Worm (Caenorhabditis elegans) whole organism, early embryonic: Measurements from ENCODE around the gene M57.1.

Experiments used
- B0310.2 ChIP-seq: sonication (generic microtip); optimal IDR thresholded peaks from 2 replicates; lab custom pipeline; 2016; ENCODE audit warnings: mild to moderate bottlenecking, missing genetic modification characterization, missing compliant biosample characterization
- F13C5.2 ChIP-seq: sonication (generic microtip); optimal IDR thresholded peaks from 2 replicates; lab custom pipeline; 2017; ENCODE audit warnings: mild to moderate bottlenecking, missing genetic modification characterization, inconsistent platforms, missing compliant biosample characterization
- aly-1 ChIP-seq: sonication (generic microtip); optimal IDR thresholded peaks from 2 replicates; lab custom pipeline; 2016; ENCODE audit warnings: missing genetic modification characterization, missing compliant biosample characterization
- ama-1 ChIP-seq: fragments of 150-350 bp; optimal IDR thresholded peaks from 2 replicates; lab custom pipeline; 2014
- ceh-13 ChIP-seq: fragments of 200-800 bp; sonication (Bioruptor generic); optimal IDR thresholded peaks from 2 replicates; lab custom pipeline; 2018; ENCODE audit warnings: mild to moderate bottlenecking, missing genetic modification characterization, missing compliant biosample characterization
- ceh-36 ChIP-seq: sonication (generic microtip); optimal IDR thresholded peaks from 2 replicates; lab custom pipeline; 2016; ENCODE audit warnings: missing genetic modification characterization, inconsistent platforms, missing compliant biosample characterization
- ets-7 ChIP-seq: sonication (generic microtip); optimal IDR thresholded peaks from 2 replicates; lab custom pipeline; 2016; ENCODE audit warnings: missing genotype, missing genetic modification characterization, missing compliant biosample characterization
- flt-1 ChIP-seq: fragments of 200-800 bp; sonication (Bioruptor generic); IDR thresholded peaks from 2 replicates; pipeline ENCODE4 v1.3.6; 2022; ENCODE audit warnings: missing genetic modification characterization, missing compliant biosample characterization
- hmbx-1 ChIP-seq: sonication (generic microtip); optimal IDR thresholded peaks from 2 replicates; lab custom pipeline; 2016; ENCODE audit warnings: mild to moderate bottlenecking, missing genetic modification characterization, missing compliant biosample characterization
- hmg-4 ChIP-seq: fragments of 200-800 bp; sonication (Bioruptor generic); optimal IDR thresholded peaks from 2 replicates; lab custom pipeline; 2018; ENCODE audit warnings: mild to moderate bottlenecking, missing genetic modification characterization, missing compliant biosample characterization
- hnd-1 ChIP-seq: sonication (generic microtip); optimal IDR thresholded peaks from 2 replicates; lab custom pipeline; 2016; ENCODE audit warnings: missing genetic modification characterization, missing compliant biosample characterization
- pes-1 ChIP-seq: fragments of 200-800 bp; sonication (Bioruptor generic); IDR thresholded peaks from 2 replicates; pipeline ENCODE4 v1.3.6; 2022; ENCODE audit warnings: missing genetic modification reagents, missing genetic modification characterization, missing compliant biosample characterization
- scrt-1 ChIP-seq: fragments of 200-800 bp; sonication (Bioruptor generic); IDR thresholded peaks from 2 replicates; pipeline ENCODE4 v1.3.6; 2022; ENCODE audit warnings: missing genetic modification characterization, missing compliant biosample characterization
- sea-1 ChIP-seq: fragments of 200-800 bp; sonication (Bioruptor generic); conservative IDR thresholded peaks from 2 replicates; pipeline ENCODE4 v1.3.6; 2022; ENCODE audit warnings: missing genetic modification characterization, missing compliant biosample characterization
- tbx-11 ChIP-seq: fragments of 200-800 bp; sonication (Bioruptor generic); IDR thresholded peaks from 2 replicates; pipeline ENCODE4 v1.3.6; 2022; ENCODE audit warnings: missing genetic modification characterization, missing compliant biosample characterization
- tbx-37 ChIP-seq: fragments of 200-800 bp; sonication (Bioruptor generic); conservative IDR thresholded peaks from 2 replicates; pipeline ENCODE4 v1.3.6; 2022; ENCODE audit warnings: missing genetic modification reagents, missing genetic modification characterization, missing compliant biosample characterization
- tra-4 ChIP-seq: sonication (generic microtip); optimal IDR thresholded peaks from 2 replicates; lab custom pipeline; 2017; ENCODE audit warnings: missing genetic modification characterization, missing compliant biosample characterization

Gene M57.1

DNA sequence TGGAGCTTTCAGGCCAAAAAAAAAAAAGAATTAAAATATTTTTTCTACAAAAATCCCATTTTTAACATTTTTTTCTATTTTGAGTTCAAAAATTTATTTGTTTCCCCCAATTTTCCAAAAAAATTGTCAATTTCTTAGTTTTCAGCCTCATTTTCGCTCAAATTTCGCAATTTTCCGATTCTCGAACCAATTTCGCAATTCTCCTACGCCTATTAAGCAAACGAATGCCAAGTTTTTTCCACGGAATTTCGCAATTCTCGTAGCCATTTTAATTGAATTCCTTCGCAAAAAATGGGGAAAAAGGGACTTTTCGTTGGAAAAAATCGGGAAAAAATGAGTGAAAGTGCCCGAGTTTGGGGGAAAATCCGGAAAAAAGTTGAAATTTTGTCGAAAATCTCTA is 11.9 kb upstream of the M57.1 start:
- TF ChIP-seq ceh-13 (no peak), scrt-1 (GFP tag; lab: Robert Waterston, UW) (no peak), sea-1 (no peak), aly-1 (tag; lab: Kevin White, UChicago) (no peak), F13C5.2 (no peak), hnd-1 (tag; lab: Kevin White, UChicago) (no peak), hmbx-1 (tag; lab: Kevin White, UChicago) (no peak), ceh-36 (tag; lab: Kevin White, UChicago) (no peak), ets-7 (tag; lab: Kevin White, UChicago) (no peak), flt-1 (GFP tag; lab: Robert Waterston, UW) (no peak), tbx-37 (GFP tag; lab: Robert Waterston, UW) (no peak), tbx-11 (GFP tag; lab: Robert Waterston, UW) (no peak), B0310.2 (tag; lab: Kevin White, UChicago) (no peak), hmg-4 (no peak)

DNA sequence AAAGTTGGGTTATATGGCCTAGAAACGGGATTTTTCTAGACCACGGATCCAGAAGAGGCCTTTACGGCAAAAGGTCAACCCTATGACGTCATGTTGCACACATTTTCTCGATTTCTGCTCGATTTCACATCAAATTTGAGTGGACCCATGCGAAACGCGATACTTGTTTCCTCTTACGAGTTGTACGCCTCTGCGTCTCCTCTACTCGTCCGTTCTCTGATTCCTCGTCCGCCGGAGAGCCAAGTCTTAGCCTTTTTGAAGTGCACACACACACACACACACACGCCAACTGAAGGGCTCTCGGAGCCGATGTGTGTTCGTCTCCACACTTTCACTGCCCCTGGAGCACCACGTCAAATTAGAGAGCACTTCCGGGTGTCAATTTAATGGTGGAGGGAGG is 11.3 kb upstream of the M57.1 start:
- TF ChIP-seq flt-1 (GFP tag; lab: Robert Waterston, UW) (0 out of 2 replicates have a peak, but pooled peaks have one; percentile 9), ceh-36 (tag; lab: Kevin White, UChicago) (no peak)

DNA sequence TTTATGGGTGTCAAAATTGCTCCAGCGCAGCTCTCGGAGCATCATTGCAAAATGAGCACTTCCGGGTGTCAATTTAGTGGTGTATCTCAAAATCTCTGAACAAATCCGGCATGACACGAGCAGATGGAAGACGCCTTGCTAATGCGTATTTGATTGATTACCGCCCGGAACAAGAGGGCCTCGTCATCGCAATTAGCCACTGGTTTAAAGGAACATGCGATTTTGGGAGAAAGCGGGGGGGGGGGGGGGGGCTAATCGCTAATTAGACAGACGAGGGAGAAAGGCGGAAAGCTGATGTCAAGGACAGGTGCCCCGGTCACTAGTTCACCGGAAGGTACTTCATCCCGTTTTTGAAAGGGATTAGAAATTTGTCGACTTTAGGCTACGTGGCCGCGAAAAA is 10.6 kb upstream of the M57.1 start:
- TF ChIP-seq ceh-36 (tag; lab: Kevin White, UChicago) (peak; percentile 39), tbx-11 (GFP tag; lab: Robert Waterston, UW) (no peak), flt-1 (GFP tag; lab: Robert Waterston, UW) (0 out of 2 replicates have a peak, but pooled peaks have one; percentile 18), tbx-37 (GFP tag; lab: Robert Waterston, UW) (no peak)

DNA sequence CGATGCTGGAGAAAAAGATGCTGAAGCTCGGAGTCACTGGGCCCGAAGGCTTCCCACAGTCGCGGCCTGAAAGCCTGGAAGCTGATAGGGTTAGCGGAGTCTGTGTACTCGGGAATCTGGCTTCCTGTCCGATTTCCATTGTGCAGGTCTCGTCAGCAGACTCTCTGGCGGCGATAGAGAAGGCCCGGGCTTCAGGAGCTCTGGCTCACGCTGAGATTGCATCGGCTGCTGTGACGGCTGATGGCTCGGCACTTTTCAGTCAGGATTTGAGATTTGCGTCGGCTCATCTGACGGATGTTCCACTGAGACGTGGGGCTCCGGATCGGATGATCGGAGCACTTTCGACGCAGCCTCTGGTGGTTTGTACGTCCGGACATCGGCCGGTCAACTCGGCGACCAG is 8.8 kb upstream of the M57.1 start:
- TF ChIP-seq scrt-1 (GFP tag; lab: Robert Waterston, UW), result 0 out of 2 replicates have a peak, but pooled peaks have one; percentile 29
- TF ChIP-seq B0310.2 (tag; lab: Kevin White, UChicago), result no peak

DNA sequence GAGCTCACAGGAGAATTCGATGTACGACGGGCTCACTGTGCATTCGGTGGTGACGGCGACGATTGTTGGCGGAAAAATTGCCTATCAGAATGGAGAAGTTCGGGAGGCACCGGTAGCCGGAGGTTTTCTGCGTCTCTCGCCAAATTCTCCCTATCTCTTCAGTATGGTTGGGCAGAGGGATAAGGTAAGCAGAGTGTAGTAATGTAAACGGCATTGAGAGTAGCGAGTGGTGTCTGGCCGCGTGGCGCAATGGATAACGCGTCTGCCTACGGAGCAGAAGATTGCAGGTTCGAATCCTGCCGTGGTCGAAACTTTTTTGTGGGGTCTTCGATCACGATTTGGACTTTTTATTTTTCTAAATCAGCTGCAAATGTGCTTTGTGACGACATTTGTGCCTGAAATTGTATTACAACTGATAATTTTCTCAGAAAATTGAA is 7.7 kb upstream of the M57.1 start:
- peak; percentile 10 for TF ChIP-seq ama-1 (lab: Kevin White, UChicago)
- peak; percentile 86 for TF ChIP-seq F13C5.2
- TF ChIP-seq ets-7 (tag; lab: Kevin White, UChicago), result peak; percentile 67
- TF ChIP-seq tbx-11 (GFP tag; lab: Robert Waterston, UW), result peak; percentile 85
- TF ChIP-seq ceh-13, result peak; percentile 73
- TF ChIP-seq B0310.2 (tag; lab: Kevin White, UChicago), result peak; percentile 85
- TF ChIP-seq hmg-4, result peak; percentile 89
- TF ChIP-seq hnd-1 (tag; lab: Kevin White, UChicago), result peak; percentile 75
- peak; percentile 91 for TF ChIP-seq scrt-1 (GFP tag; lab: Robert Waterston, UW)
- TF ChIP-seq tra-4 (tag; lab: Kevin White, UChicago), result peak; percentile 51
- TF ChIP-seq sea-1, result peak; percentile 91
- TF ChIP-seq aly-1 (tag; lab: Kevin White, UChicago), result peak; percentile 92
- TF ChIP-seq tbx-37 (GFP tag; lab: Robert Waterston, UW), result peak; percentile 82
- peak; percentile 94 for TF ChIP-seq pes-1 (GFP tag; lab: Robert Waterston, UW)
- peak; percentile 45 for TF ChIP-seq hmbx-1 (tag; lab: Kevin White, UChicago)
- TF ChIP-seq ceh-36 (tag; lab: Kevin White, UChicago), result peak; percentile 86
- TF ChIP-seq flt-1 (GFP tag; lab: Robert Waterston, UW), result peak; percentile 89

DNA sequence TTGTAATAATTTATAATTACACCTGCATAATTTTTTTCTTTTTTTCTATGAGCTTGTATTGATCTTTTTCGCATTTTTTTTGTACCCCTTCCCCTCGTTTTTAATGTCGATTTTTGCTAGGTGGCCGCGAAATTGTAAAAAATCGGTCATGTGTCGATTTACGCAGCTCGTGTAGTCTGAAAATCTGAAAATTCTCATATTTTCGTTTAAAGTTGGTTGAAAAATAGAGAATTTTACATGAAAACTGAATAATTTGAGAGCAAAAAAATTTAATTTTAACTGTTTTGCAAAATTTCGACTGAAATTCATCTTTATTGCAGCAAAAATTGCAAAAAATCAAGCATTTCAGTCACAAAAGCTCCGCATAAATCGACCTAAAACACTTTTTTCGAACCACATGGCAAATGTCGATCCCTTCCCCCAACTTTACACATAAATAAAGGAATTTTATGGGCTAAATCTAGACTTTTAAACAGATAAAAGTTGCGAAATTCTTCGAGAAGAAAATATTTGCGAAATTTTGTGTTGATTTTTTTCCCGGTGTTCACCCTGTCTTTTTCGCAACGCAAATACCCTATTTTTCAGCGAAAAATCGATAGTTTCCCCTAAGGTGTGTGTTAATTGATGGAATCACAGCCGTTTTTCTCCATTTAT is 6.0 kb upstream of the M57.1 start:
- TF ChIP-seq hmbx-1 (tag; lab: Kevin White, UChicago) (no peak), ama-1 (lab: Kevin White, UChicago) (peak; percentile 61), pes-1 (GFP tag; lab: Robert Waterston, UW) (no peak), flt-1 (GFP tag; lab: Robert Waterston, UW) (no peak), B0310.2 (tag; lab: Kevin White, UChicago) (peak; percentile 29)

DNA sequence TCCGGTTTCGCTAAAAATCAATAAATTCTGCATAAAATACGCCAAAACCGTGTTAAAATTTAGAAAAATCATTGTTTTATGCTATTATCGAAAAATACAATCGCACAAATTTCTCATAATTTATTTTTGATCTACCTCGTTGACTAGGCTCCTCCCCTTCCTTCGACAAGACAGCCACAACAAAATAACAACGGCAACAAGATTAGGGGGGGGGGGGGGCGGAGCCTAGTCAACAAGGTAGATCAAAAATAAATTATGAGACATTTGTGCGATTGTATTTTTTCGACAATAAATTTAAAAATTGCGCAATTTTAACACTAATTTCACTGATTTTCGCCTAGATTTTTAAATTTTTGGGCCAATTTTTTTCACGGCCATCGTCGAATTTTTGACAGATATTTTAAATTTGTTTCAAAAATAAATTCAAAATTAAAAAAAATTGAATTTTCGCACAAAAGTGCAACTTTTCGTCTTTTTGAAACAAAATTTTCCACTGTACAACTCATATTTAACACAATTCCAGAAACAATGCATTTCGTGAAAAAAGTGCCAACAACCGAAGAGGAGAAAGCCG is 5.3 kb upstream of the M57.1 start, which contains the start of gene M57.2:
M57.2 (plus strand) TSS at position 524 of the 574 bp plus-strand sequence.
- no peak for TF ChIP-seq ets-7 (tag; lab: Kevin White, UChicago)

DNA sequence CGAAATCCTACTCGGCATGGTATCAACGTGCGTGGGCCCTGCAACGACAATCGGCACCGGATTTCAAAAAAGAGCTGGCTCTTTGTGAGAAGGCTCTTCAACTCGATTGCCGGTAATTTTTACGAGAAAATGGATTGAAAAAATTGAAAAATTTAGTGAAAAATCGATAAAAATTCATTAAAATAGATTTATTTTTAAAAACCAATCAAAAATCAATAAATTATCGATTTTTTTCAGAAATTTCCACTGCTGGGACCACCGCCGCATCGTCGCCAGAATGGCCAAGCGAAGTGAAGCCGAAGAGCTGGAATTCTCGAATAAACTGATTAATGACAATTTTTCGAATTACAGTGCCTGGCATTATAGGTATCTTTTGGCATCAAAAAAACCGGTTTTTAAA is 4.4 kb upstream of the M57.1 start:
- no peak for TF ChIP-seq pes-1 (GFP tag; lab: Robert Waterston, UW)
- TF ChIP-seq scrt-1 (GFP tag; lab: Robert Waterston, UW), result no peak
- TF ChIP-seq ceh-36 (tag; lab: Kevin White, UChicago), result no peak
- TF ChIP-seq ama-1 (lab: Kevin White, UChicago), result no peak
- no peak for TF ChIP-seq hmbx-1 (tag; lab: Kevin White, UChicago)
- TF ChIP-seq B0310.2 (tag; lab: Kevin White, UChicago), result no peak
